Worm (Caenorhabditis elegans): ENCODE data around the gene F57B9.8.

DNA sequence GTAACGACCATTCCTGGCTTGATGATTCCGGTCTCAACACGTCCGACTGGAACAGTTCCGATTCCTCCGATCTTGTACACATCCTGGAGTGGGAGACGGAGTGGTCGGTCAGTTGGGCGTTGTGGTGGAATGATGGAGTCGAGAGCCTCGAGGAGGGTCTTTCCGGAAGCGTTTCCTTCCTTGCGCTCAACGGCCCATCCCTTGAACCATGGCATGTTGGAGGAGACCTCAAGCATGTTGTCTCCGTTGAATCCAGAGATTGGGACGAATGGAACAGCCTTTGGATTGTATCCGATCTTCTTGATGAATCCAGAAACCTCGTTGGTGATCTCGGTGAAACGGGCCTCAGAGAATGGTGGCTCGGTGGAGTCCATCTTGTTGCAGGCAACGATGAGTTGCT, 35.6 kb upstream of the F57B9.8 start:
- TF ChIP-seq ahr-1 (tag; optimal IDR thresholded peaks at IDR 0.05) (no peak), odd-2 (tag; optimal IDR thresholded peaks at IDR 0.05) (no peak), pqm-1 (tag; optimal IDR thresholded peaks at IDR 0.05) (no peak), dve-1 (tag; optimal IDR thresholded peaks at IDR 0.05) (no peak), nfya-1 (tag; optimal IDR thresholded peaks at IDR 0.05) (no peak), che-1 (tag; optimal IDR thresholded peaks at IDR 0.05) (no peak), hlh-30 (tag; optimal IDR thresholded peaks at IDR 0.05; ENCODE audit: insufficient read depth) (no peak), elt-2 (tag; optimal IDR thresholded peaks at IDR 0.05) (no peak), pha-4 (tag; optimal IDR thresholded peaks at IDR 0.05) (no peak), ceh-24 (tag; optimal IDR thresholded peaks at IDR 0.05) (no peak)
